Worm (Caenorhabditis elegans) whole organism, L3 larva: ENCODE measurements around the gene C09H10.9.

Source experiments
- R02D3.7 ChIP-seq: fragments of 150-350 bp; optimal IDR thresholded peaks from 2 replicates; lab custom pipeline; 2014; ENCODE audit warnings: missing biosample characterization, missing genetic modification characterization
- ZK546.5 ChIP-seq: sonication (generic microtip); optimal IDR thresholded peaks from 2 replicates; lab custom pipeline; 2017; ENCODE audit warnings: missing biosample characterization, missing genetic modification characterization
- ama-1 ChIP-seq: fragments of 150-350 bp; optimal IDR thresholded peaks from 2 replicates; lab custom pipeline; 2018
- egl-27 ChIP-seq: sonication (generic microtip); optimal IDR thresholded peaks from 4 replicates; lab custom pipeline; 2017; ENCODE audit warnings: missing biosample characterization, missing genetic modification reagents, missing genetic modification characterization
- elt-1 ChIP-seq: fragments of 150-350 bp; optimal IDR thresholded peaks from 2 replicates; lab custom pipeline; 2014; ENCODE audit warnings: missing biosample characterization, missing genetic modification characterization
- elt-2 ChIP-seq: sonication (generic microtip); optimal IDR thresholded peaks from 2 replicates; lab custom pipeline; 2016; ENCODE audit warnings: missing genetic modification reagents, mild to moderate bottlenecking, missing genetic modification characterization, missing compliant biosample characterization
- nhr-11 ChIP-seq: fragments of 150-350 bp; optimal IDR thresholded peaks from 2 replicates; lab custom pipeline; 2014; ENCODE audit warnings: missing biosample characterization, missing genetic modification characterization
- nhr-237 ChIP-seq: fragments of 150-350 bp; optimal IDR thresholded peaks from 2 replicates; lab custom pipeline; 2014; ENCODE audit warnings: missing biosample characterization, missing genetic modification characterization
- nhr-28 ChIP-seq: fragments of 150-350 bp; optimal IDR thresholded peaks from 2 replicates; lab custom pipeline; 2014; ENCODE audit warnings: missing biosample characterization, missing genetic modification characterization

- TF ChIP-seq nhr-28 (tag; lab: Kevin White, UChicago) (no peak), elt-2 (no peak), nhr-11 (tag; lab: Kevin White, UChicago) (no peak), ZK546.5 (no peak), R02D3.7 (tag; lab: Kevin White, UChicago) (no peak), nhr-237 (tag; lab: Kevin White, UChicago) (no peak), ama-1 (lab: Kevin White, UChicago) (no peak), egl-27 (tag; lab: Kevin White, UChicago) (no peak), elt-1 (tag; lab: Kevin White, UChicago) (no peak)
Observed at ce11 chrII:11127364-11127763, 23.1 kb downstream of the C09H10.9 start, which contains the start of gene F40F8.1.
